Worm (Caenorhabditis elegans) whole organism, late embryonic: ENCODE results near the gene cht-6.

Source experiments
- C38D4.7 ChIP-seq: fragments of 200-800 bp; sonication (Bioruptor generic); optimal IDR thresholded peaks from 2 replicates; lab custom pipeline; 2018; ENCODE audit warnings: mild to moderate bottlenecking, missing genetic modification characterization, moderate library complexity, missing compliant biosample characterization
- ceh-19 ChIP-seq: fragments of 200-800 bp; sonication (Bioruptor generic); optimal IDR thresholded peaks from 2 replicates; lab custom pipeline; 2018; ENCODE audit warnings: mild to moderate bottlenecking, missing genetic modification characterization, missing compliant biosample characterization
- eyg-1 ChIP-seq: sonication (generic microtip); optimal IDR thresholded peaks from 2 replicates; lab custom pipeline; 2016; ENCODE audit warnings: missing genotype, missing genetic modification characterization, missing compliant biosample characterization
- mec-3 ChIP-seq: sonication (generic microtip); optimal IDR thresholded peaks from 2 replicates; lab custom pipeline; 2016; ENCODE audit warnings: borderline replicate concordance, missing genetic modification characterization, missing compliant biosample characterization
- nhr-232 ChIP-seq: sonication (generic microtip); optimal IDR thresholded peaks from 2 replicates; lab custom pipeline; 2016; ENCODE audit warnings: missing genetic modification characterization, missing compliant biosample characterization
- pag-3 ChIP-seq: sonication (generic microtip); optimal IDR thresholded peaks from 2 replicates; lab custom pipeline; 2016; ENCODE audit warnings: missing compliant biosample characterization, missing genetic modification characterization, borderline replicate concordance

- TF ChIP-seq pag-3 (tag; lab: Kevin White, UChicago) (no peak), C38D4.7 (GFP tag; lab: Kevin White, UChicago) (no peak), nhr-232 (tag; lab: Kevin White, UChicago) (no peak), ceh-19 (no peak), mec-3 (tag; lab: Kevin White, UChicago) (no peak), eyg-1 (tag; lab: Kevin White, UChicago) (no peak)
Observed at ce11 chrV:6413057-6413456, 1.7 kb upstream of the cht-6 start.
